Fruit fly (Drosophila melanogaster) Kc167 (cell line): Measurements from ENCODE around the gene CG14854.
A peak's percentile ranks its signal among the peaks of the same experiment; 100 is the strongest.

ENCODE experiments used
- Myc ChIP-seq: fragments of >200 bp; optimal IDR thresholded peaks from 2 replicates; lab custom pipeline; 2017; ENCODE audit warnings: missing external identifiers
- Sin3A ChIP-seq: fragments of >200 bp; optimal IDR thresholded peaks from 2 replicates; lab custom pipeline; 2018; ENCODE audit warnings: missing external identifiers
- h ChIP-seq: fragments of >200 bp; optimal IDR thresholded peaks from 3 replicates; lab custom pipeline; 2018; ENCODE audit warnings: missing external identifiers
- insv ChIP-seq: fragments of >200 bp; optimal IDR thresholded peaks from 3 replicates; lab custom pipeline; 2018; ENCODE audit warnings: missing external identifiers
- psq ChIP-seq: fragments of >200 bp; optimal IDR thresholded peaks from 2 replicates; lab custom pipeline; 2017; ENCODE audit warnings: missing external identifiers
- ttk ChIP-seq: sonication (Bioruptor generic); optimal IDR thresholded peaks from 2 replicates; lab custom pipeline; 2017; ENCODE audit warnings: missing external identifiers

Gene CG14854

DNA sequence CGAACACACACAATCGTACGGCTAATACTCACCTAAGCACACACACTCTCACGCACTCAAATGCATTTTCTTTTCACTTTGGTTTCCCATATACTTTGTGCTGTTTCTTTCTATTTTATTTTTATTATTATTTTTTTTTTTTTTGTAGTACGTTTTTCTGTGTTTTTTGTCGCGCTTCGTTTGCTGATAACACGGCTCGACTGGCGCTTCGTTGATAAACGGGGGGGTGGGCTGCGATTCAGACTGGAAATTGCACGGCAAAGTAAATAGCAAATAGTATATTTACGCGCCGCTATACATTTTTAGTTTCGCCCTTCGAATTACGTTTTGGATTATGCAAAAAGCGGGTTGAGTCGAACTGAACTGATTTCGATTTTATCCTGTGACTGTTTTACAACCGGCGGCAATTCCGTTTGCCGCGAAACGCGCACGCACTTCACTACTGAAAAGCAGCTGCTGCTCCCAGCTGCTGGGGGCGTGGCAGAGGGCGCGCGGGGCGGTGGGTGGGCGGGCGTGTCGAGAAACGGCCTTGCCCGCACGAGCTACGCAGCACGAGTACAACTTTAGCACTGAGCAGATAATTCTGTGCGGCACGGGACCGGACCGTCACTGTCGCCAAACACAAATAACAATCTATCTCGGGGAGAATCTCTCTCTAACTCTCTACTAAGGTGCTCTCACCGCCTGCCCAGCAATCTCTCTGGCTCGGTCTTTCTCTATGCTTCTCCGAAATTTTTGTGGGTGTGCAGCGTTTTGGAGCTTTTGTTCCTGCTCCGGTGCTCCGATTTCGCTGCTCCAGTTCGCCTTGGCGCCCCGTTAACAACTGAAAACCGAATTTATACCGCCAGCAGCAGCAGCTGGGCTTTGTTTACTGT lies 2.1 kb downstream of the CG14854 start, which contains the start of gene Pde6:
Gene Pde6 (minus strand): TSS at position 825 of the 875 bp plus-strand sequence.
- TF ChIP-seq Myc (lab: Kevin White, UChicago) (no peak), Sin3A (lab: Kevin White, UChicago) (no peak), insv (lab: Kevin White, UChicago) (no peak), psq (lab: Kevin White, UChicago) (no peak), ttk (lab: Kevin White, UChicago) (no peak), h (lab: Kevin White, UChicago) (no peak)

DNA sequence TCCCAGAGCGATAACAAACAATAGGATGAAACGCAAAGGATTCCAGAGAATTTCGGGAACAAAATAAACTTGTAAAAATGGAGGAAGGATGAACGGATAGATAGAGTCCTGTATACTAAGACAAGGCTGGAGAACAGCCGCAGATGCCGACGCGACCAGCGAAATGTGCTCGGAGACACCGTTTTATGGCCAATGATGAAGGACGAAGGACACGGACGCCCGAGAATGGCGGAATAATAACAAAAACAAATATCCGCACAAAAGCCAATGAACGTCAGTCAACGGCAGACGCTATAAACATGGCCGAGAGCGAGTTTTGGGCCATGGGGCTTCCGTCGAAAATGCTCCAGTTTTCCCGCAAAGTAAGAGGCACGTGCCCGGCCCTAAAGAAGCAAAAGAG lies 4.8 kb downstream of the CG14854 start:
- TF ChIP-seq h (lab: Kevin White, UChicago): no peak
- no peak for TF ChIP-seq Sin3A (lab: Kevin White, UChicago)
- TF ChIP-seq psq (lab: Kevin White, UChicago): no peak
- TF ChIP-seq ttk (lab: Kevin White, UChicago): no peak
- TF ChIP-seq insv (lab: Kevin White, UChicago): no peak
- TF ChIP-seq Myc (lab: Kevin White, UChicago): no peak

DNA sequence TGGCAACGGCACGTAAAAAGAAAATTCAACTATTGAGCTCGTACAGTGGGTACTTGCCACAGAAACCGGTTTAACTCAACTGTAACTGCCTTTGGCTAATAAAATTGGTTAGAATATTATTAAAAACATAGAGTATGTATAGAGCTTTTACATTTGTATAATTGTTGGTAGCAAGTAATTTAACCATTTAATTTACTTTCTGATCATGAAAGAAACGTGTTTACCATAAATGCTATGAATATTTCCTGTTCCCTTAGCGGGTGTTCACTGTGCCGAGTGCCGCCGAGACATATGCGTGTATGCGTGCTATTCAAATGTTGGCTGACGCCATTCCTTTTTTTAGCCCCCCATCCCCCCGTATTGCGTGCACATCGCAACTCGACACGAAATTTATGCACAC lies 11.1 kb downstream of the CG14854 start:
- TF ChIP-seq psq (lab: Kevin White, UChicago) (no peak), insv (lab: Kevin White, UChicago) (no peak), h (lab: Kevin White, UChicago) (no peak), Sin3A (lab: Kevin White, UChicago) (no peak), ttk (lab: Kevin White, UChicago) (no peak), Myc (lab: Kevin White, UChicago) (no peak)

DNA sequence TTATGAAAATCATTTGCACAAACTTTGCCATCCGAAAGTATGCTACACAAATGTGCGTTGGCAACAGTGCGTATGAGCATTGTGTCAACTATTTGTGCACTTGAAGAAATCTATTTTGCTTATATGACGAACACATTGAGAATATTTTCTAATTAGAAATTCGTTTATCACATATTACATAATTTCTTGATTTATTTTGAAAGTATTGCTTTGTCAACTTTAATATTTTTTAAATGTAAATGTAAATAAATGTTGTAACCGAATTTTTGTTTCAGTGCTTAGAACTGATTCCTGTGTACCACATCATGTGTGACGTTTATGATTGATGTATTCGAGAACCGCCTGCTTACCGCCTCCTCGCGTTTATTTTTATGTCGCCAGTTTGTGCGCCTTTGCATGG lies 17.8 kb downstream of the CG14854 start:
- TF ChIP-seq h (lab: Kevin White, UChicago): no peak
- no peak for TF ChIP-seq psq (lab: Kevin White, UChicago)
- TF ChIP-seq ttk (lab: Kevin White, UChicago): no peak
- TF ChIP-seq Sin3A (lab: Kevin White, UChicago): no peak
- TF ChIP-seq insv (lab: Kevin White, UChicago): no peak
- TF ChIP-seq Myc (lab: Kevin White, UChicago): no peak

DNA sequence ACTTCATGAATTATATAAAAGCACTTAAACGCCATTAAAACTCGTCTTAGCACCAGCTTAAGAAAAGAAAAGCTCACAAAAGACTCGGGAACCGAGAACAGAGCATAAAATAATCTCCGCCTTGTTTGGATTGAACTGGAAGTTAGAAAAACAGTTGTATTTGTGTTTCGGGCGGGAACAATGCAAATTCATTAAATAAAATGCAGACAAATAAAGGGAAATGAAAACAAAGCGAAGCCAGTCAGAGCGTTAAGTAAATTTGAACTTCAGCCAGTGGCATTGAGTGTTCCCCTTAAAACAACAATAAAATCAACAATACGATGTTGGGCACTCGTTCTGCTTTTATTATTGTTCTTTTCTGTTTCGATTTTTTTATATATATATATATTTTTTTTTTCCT lies 33.2 kb downstream of the CG14854 start:
- no peak for TF ChIP-seq Sin3A (lab: Kevin White, UChicago)

DNA sequence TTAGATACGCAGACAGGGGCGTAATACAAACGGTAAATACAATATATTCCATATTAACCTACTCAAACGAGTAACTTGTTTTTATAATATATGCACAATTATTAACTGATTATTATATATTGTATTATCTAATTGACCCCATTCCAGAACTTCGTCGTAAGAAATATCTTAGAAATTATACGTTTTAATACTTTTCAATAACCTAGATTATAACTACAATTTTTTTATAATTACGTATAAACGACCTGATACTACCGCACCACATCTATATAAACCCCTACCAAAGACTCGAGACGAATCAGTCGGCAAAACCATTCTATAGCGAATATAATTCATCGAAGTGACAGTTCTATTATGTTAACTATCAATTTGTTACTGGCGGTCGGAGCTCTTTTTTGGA lies 39.1 kb downstream of the CG14854 start, which contains the start of gene Cyp313a1:
Gene Cyp313a1 (plus strand): TSS at position 301 of the 400 bp plus-strand sequence.
- TF ChIP-seq Myc (lab: Kevin White, UChicago) (no peak), psq (lab: Kevin White, UChicago) (no peak), insv (lab: Kevin White, UChicago) (no peak), ttk (lab: Kevin White, UChicago) (no peak), h (lab: Kevin White, UChicago) (no peak), Sin3A (lab: Kevin White, UChicago) (no peak)

DNA sequence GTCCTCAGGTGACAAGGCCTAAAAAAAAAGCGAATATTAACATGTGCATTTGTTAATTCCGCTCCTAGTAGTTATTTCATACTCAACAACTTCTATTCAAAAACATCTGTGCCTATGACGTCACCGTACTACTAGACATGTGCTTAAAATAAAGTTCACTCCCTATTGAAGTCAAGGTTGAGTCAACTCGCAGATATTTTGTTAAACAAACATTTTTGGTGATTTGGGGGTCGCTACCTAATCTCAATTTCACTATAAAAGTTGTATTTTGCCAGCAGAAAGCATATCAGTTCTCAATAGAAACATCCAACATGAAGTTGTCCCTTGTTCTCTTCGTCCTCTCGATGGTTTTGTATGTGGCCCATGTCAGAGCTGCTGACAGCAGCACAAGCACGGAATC lies 43.1 kb downstream of the CG14854 start, which contains the start of gene CG34273:
Gene CG34273 (plus strand): TSS at position 301 of the 400 bp plus-strand sequence.
- no peak for TF ChIP-seq psq (lab: Kevin White, UChicago)
- TF ChIP-seq insv (lab: Kevin White, UChicago): no peak

DNA sequence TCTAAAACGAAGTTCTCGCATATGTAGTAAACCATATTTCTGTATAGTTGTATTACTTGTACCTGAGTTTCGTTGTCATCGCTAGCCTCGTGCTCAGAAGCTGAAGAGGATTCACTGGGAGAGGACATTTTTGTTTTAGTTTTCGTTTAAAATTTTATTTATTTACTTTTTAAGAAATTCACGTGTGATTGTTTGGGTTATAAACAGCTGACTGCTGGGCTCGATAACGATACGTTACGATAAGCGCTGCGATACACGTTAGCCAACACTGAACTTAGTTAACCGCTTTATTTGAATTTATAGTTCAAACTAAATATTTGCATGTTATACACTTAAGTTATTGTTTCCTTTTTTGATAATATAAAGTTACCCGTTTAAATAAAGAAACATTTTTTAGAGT lies 46.4 kb downstream of the CG14854 start, which contains the start of gene CG8461:
Gene CG8461 (minus strand): TSS at position 218 of the 400 bp plus-strand sequence.
- no peak for TF ChIP-seq Sin3A (lab: Kevin White, UChicago)
- TF ChIP-seq insv (lab: Kevin White, UChicago): no peak
- TF ChIP-seq ttk (lab: Kevin White, UChicago): no peak
- no peak for TF ChIP-seq Myc (lab: Kevin White, UChicago)
- TF ChIP-seq psq (lab: Kevin White, UChicago): no peak
- no peak for TF ChIP-seq h (lab: Kevin White, UChicago)

DNA sequence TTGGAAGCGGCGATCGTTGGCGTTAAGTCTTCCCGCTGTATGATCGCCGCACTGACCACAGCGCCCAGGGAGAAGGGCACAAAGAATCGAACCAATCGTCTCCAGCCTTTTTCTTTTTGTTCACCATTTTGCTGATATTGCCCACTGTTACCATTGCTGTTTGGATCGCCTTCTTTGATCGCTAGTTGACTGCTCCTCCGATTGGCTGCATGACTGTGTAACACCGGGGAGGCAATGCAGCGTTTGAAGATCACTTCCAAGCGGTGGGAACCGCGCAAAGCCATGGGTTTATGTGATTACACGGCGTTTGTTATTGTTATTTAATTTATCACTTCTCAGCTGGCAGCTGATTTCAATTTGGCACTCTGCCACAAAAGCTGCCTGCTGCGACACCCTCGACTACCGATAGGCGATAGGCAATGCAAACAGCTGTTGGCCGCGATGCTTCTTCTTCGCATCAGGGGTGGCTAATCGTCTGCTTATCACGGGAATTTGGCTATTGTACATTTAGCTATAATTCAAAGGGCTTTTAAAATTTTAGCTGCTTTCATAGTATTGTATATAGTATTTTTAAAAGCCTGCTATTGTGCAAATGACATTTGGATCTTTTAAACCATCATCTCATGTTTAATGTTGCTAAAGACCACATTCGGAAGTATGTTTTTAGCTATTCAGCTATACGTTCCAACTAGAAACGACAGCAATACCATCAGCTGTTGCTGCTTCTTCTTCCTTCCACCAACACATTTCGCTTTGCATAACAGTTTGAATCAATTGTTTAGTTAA lies 48.5 kb downstream of the CG14854 start, which contains the start of the genes HtrA2 and mRpL11:
Gene HtrA2 (minus strand): TSS at position 590 of the 786 bp plus-strand sequence.
Gene mRpL11 (plus strand): TSS at position 716 of the 786 bp plus-strand sequence.
- TF ChIP-seq Myc (lab: Kevin White, UChicago) (no peak), Sin3A (lab: Kevin White, UChicago) (peak; percentile 64)
